ENCODE assay signal across 3 fruit fly cellular contexts in the genomic region with DNA sequence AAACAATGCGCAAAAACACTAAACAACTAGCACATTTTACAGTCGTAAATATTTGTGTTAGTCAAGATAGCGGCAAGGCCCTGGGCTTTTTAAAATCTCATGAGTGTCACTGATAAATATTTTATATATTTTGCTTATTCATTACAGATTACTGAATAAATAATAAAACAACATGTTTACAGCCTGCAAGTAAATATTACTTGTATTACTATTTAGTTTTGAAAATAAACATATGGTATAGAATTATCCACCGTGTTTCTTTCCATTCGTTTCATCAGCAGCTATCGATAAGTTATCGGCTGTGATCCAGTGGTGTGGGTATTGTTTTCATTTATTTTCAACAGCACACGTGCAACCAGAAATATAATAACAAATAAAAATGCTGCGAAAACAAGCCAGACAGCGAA.
A peak's percentile ranks its signal among the peaks of the same experiment; 100 is the strongest.
TF ChIP-seq lines count a peak whose summit lies in the region.

A gene (minus strand): TSS at position 50 of the 407 bp plus-strand sequence.
A gene (plus strand): TSS at position 320 of the 407 bp plus-strand sequence.

TF ChIP-seq in whole organism, adult, 20 proteins besides CTCF, POLR2A, EP300 and RAD21 (continued from another document):
- TF ChIP-seq CG11617 (GFP tag; optimal IDR thresholded peaks at IDR 0.05; lab: Kevin White, UChicago) (peak; percentile 12), Hr96 (GFP tag; optimal IDR thresholded peaks at IDR 0.05; lab: Kevin White, UChicago) (no peak)

TF ChIP-seq in whole organism, embryonic, 481 proteins besides CTCF, POLR2A, EP300 and RAD21 (continued from another document and continues in another):
- no peak for TF ChIP-seq Mes4 (GFP tag; optimal IDR thresholded peaks at IDR 0.05; lab: Kevin White, UChicago)
- no peak for TF ChIP-seq Bteb2 (GFP tag; optimal IDR thresholded peaks at IDR 0.05; lab: Kevin White, UChicago)
- peak; percentile 71 for TF ChIP-seq Dref (GFP tag; IDR thresholded peaks at IDR 0.05; lab: Robert Waterston, UW)
- no peak for TF ChIP-seq eyg (GFP tag; optimal IDR thresholded peaks at IDR 0.05; lab: Kevin White, UChicago)
- peak; percentile 74 for TF ChIP-seq CG13287 (GFP tag; IDR thresholded peaks at IDR 0.05; lab: Robert Waterston, UW; ENCODE audit: partially characterized antibody)
- TF ChIP-seq Sry-δ (GFP tag; optimal IDR thresholded peaks at IDR 0.05; lab: Kevin White, UChicago) = no peak
- TF ChIP-seq CG11085 (GFP tag; IDR thresholded peaks at IDR 0.05; lab: Robert Waterston, UW) = no peak
- no peak for TF ChIP-seq Doc2 (GFP tag; IDR thresholded peaks at IDR 0.05; lab: Robert Waterston, UW)
- no peak for TF ChIP-seq CG17328 (GFP tag; IDR thresholded peaks at IDR 0.05; lab: Robert Waterston, UW)
- peak; percentile 24 for TF ChIP-seq CG10431 (GFP tag; optimal IDR thresholded peaks at IDR 0.05; lab: Kevin White, UChicago)
- no peak for TF ChIP-seq kni (GFP tag; optimal IDR thresholded peaks at IDR 0.05; lab: Kevin White, UChicago)
- TF ChIP-seq az2 (GFP tag; optimal IDR thresholded peaks at IDR 0.05; lab: Kevin White, UChicago) = peak; percentile 2
- TF ChIP-seq BEAF-32 (GFP tag; optimal IDR thresholded peaks at IDR 0.05; lab: Kevin White, UChicago) = peak; percentile 65
- TF ChIP-seq inv (GFP tag; IDR thresholded peaks at IDR 0.05; lab: Robert Waterston, UW; ENCODE audit: partially characterized antibody) = peak; percentile 34; the same call in 1 of the 2 replicates
- TF ChIP-seq btn (GFP tag; optimal IDR thresholded peaks at IDR 0.05; lab: Kevin White, UChicago) = no peak
- peak; percentile 80 for TF ChIP-seq CG2116 (GFP tag; optimal IDR thresholded peaks at IDR 0.05; lab: Kevin White, UChicago)
- peak; percentile 88 for TF ChIP-seq CG8924 (tag; optimal IDR thresholded peaks at IDR 0.05; lab: Kevin White, UChicago)
- peak; percentile 84 for TF ChIP-seq trem (tag; optimal IDR thresholded peaks at IDR 0.05; lab: Kevin White, UChicago)
- TF ChIP-seq Spps (tag; optimal IDR thresholded peaks at IDR 0.05; lab: Kevin White, UChicago) = peak; percentile 3
- no peak for TF ChIP-seq HLH54F (GFP tag; optimal IDR thresholded peaks at IDR 0.05; lab: Kevin White, UChicago)
- TF ChIP-seq TFAM (GFP tag; optimal IDR thresholded peaks at IDR 0.05; lab: Kevin White, UChicago) = no peak
- TF ChIP-seq Nf-YC (tag; optimal IDR thresholded peaks at IDR 0.05; lab: Kevin White, UChicago) = peak; percentile 42
- no peak for TF ChIP-seq Bdp1 (GFP tag; optimal IDR thresholded peaks at IDR 0.05; lab: Kevin White, UChicago)
- peak in 1 of 2 experiments; percentile 36 for TF ChIP-seq bsh (GFP tag; optimal IDR thresholded peaks at IDR 0.05; lab: Kevin White, UChicago)
- no peak for TF ChIP-seq gce (GFP tag; IDR thresholded peaks at IDR 0.05; lab: Robert Waterston, UW)
- no peak for TF ChIP-seq prd (optimal IDR thresholded peaks at IDR 0.05; lab: Kevin White, UChicago)
- TF ChIP-seq prd (GFP tag; IDR thresholded peaks at IDR 0.05; lab: Robert Waterston, UW) = no peak
- TF ChIP-seq Hr51 (GFP tag; optimal IDR thresholded peaks at IDR 0.05; lab: Kevin White, UChicago) = no peak
- peak; percentile 20 for TF ChIP-seq D19A (tag; optimal IDR thresholded peaks at IDR 0.05; lab: Kevin White, UChicago)
- peak; percentile 9 for TF ChIP-seq Ets97D (GFP tag; optimal IDR thresholded peaks at IDR 0.05; lab: Kevin White, UChicago)
- TF ChIP-seq dmrt11E (tag; optimal IDR thresholded peaks at IDR 0.05; lab: Kevin White, UChicago) = peak; percentile 3
- TF ChIP-seq lola (GFP tag; optimal IDR thresholded peaks at IDR 0.05; lab: Kevin White, UChicago) = peak in 1 of 3 experiments; percentile 25
- TF ChIP-seq vnd (GFP tag; IDR thresholded peaks at IDR 0.05; lab: Robert Waterston, UW; ENCODE audit: partially characterized antibody) = peak; percentile 52; the same call in 1 of the 3 replicates
- TF ChIP-seq Drgx (GFP tag; IDR thresholded peaks at IDR 0.05; lab: Robert Waterston, UW) = no peak
- TF ChIP-seq CG8089 (GFP tag; optimal IDR thresholded peaks at IDR 0.05; lab: Kevin White, UChicago) = no peak
- TF ChIP-seq CG6175 (GFP tag; IDR thresholded peaks at IDR 0.05; lab: Robert Waterston, UW) = no peak
- no peak for TF ChIP-seq gt (GFP tag; IDR thresholded peaks at IDR 0.05; lab: Robert Waterston, UW)
- peak; percentile 1 for TF ChIP-seq Chrac-16 (GFP tag; optimal IDR thresholded peaks at IDR 0.05; lab: Kevin White, UChicago)
- TF ChIP-seq MBD-R2 (GFP tag; IDR thresholded peaks at IDR 0.05; lab: Robert Waterston, UW) = peak; percentile 62; the same call in 1 of the 2 replicates
- TF ChIP-seq HmgZ (tag; optimal IDR thresholded peaks at IDR 0.05; lab: Kevin White, UChicago) = peak; percentile 23
- no peak for TF ChIP-seq B-H1 (GFP tag; IDR thresholded peaks at IDR 0.05; lab: Robert Waterston, UW)
- TF ChIP-seq CG30020 (tag; optimal IDR thresholded peaks at IDR 0.05; lab: Kevin White, UChicago) = peak; percentile 97
- TF ChIP-seq CG7963 (GFP tag; IDR thresholded peaks at IDR 0.05; lab: Robert Waterston, UW; ENCODE audit: partially characterized antibody) = peak; percentile 39; the same call in 1 of the 3 replicates
- peak; percentile 80 for TF ChIP-seq dm (GFP tag; optimal IDR thresholded peaks at IDR 0.05; lab: Kevin White, UChicago)
- TF ChIP-seq Dad (GFP tag; optimal IDR thresholded peaks at IDR 0.05; lab: Kevin White, UChicago) = no peak
- no peak for TF ChIP-seq ranshi (GFP tag; IDR thresholded peaks at IDR 0.05; lab: Robert Waterston, UW)
- peak; percentile 61 for TF ChIP-seq CG12299 (tag; optimal IDR thresholded peaks at IDR 0.05; lab: Kevin White, UChicago)
- TF ChIP-seq MTF-1 (GFP tag; optimal IDR thresholded peaks at IDR 0.05; lab: Kevin White, UChicago; ENCODE audit: borderline replicate concordance) = no peak
- peak; percentile 80 for TF ChIP-seq sens (GFP tag; lab: Kevin White, UChicago)
- TF ChIP-seq tna (GFP tag; IDR thresholded peaks at IDR 0.05; lab: Robert Waterston, UW; ENCODE audit: partially characterized antibody) = 0 out of 2 replicates have a peak, but pooled peaks have one; percentile 37
- TF ChIP-seq CG18599 (GFP tag; optimal IDR thresholded peaks at IDR 0.05; lab: Kevin White, UChicago) = no peak
- no peak for TF ChIP-seq CG15479 (GFP tag; optimal IDR thresholded peaks at IDR 0.05; lab: Kevin White, UChicago)
- peak; percentile 40 for TF ChIP-seq gsb-n (tag; optimal IDR thresholded peaks at IDR 0.05; lab: Kevin White, UChicago)
- TF ChIP-seq CG12659 (GFP tag; optimal IDR thresholded peaks at IDR 0.05; lab: Kevin White, UChicago) = peak; percentile 54
- TF ChIP-seq Dp (GFP tag; optimal IDR thresholded peaks at IDR 0.05; lab: Kevin White, UChicago) = peak; percentile 30
- peak; percentile 98 for TF ChIP-seq CG1603 (tag; optimal IDR thresholded peaks at IDR 0.05; lab: Kevin White, UChicago)
- TF ChIP-seq GATAe (GFP tag; conservative IDR thresholded peaks at IDR 0.05; lab: Robert Waterston, UW) = no peak
- peak; percentile 73; the same call in 1 of the 3 replicates for TF ChIP-seq CG34224 (GFP tag; IDR thresholded peaks at IDR 0.05; lab: Robert Waterston, UW; ENCODE audit: partially characterized antibody)
- no peak for TF ChIP-seq CG4424 (GFP tag; optimal IDR thresholded peaks at IDR 0.05; lab: Kevin White, UChicago)
- no peak for TF ChIP-seq ftz-f1 (GFP tag; optimal IDR thresholded peaks at IDR 0.05; lab: Kevin White, UChicago)
- TF ChIP-seq CG10543 (GFP tag; optimal IDR thresholded peaks at IDR 0.05; lab: Kevin White, UChicago) = no peak

TF ChIP-seq in whole organism, prepupa, 60 proteins besides CTCF, POLR2A, EP300 and RAD21 (continued from another document):
- TF ChIP-seq CG15336 (GFP tag; IDR thresholded peaks at IDR 0.05; lab: Robert Waterston, UW) (no peak), fd59A (GFP tag; optimal IDR thresholded peaks at IDR 0.05; lab: Kevin White, UChicago) (no peak), Eip93F (GFP tag; optimal IDR thresholded peaks at IDR 0.05; lab: Kevin White, UChicago) (peak; percentile 53), cyc (GFP tag; optimal IDR thresholded peaks at IDR 0.05; lab: Kevin White, UChicago) (no peak), CG10669 (GFP tag; optimal IDR thresholded peaks at IDR 0.05; lab: Kevin White, UChicago) (no peak), Met (GFP tag; optimal IDR thresholded peaks at IDR 0.05; lab: Kevin White, UChicago) (no peak), CG32006 (GFP tag; optimal IDR thresholded peaks at IDR 0.05; lab: Kevin White, UChicago) (no peak), Sox102F (GFP tag; optimal IDR thresholded peaks at IDR 0.05; lab: Kevin White, UChicago) (no peak), CG31627 (GFP tag; optimal IDR thresholded peaks at IDR 0.05; lab: Kevin White, UChicago) (no peak), CG3032 (tag; optimal IDR thresholded peaks at IDR 0.05; lab: Kevin White, UChicago) (peak; percentile 13), CG6276 (GFP tag; optimal IDR thresholded peaks at IDR 0.05; lab: Kevin White, UChicago) (no peak), acj6 (GFP tag; optimal IDR thresholded peaks at IDR 0.05; lab: Kevin White, UChicago) (peak; percentile 3), CG6163 (GFP tag; IDR thresholded peaks at IDR 0.05; lab: Robert Waterston, UW) (no peak)
TF ChIP-seq in whole organism, prepupa: peak in this region for 11.
